Worm (Caenorhabditis elegans): ENCODE measurements around the gene egas-1.

ce11 chrV:18670017-18670416 is 29.9 kb downstream of the egas-1 start, which contains the start of gene Y69H2.10:
- TF ChIP-seq ceh-9 (tag; optimal IDR thresholded peaks at IDR 0.05) = no peak
- no peak for TF ChIP-seq ama-1 (optimal IDR thresholded peaks at IDR 0.05)
- no peak for TF ChIP-seq ceh-30 (tag; optimal IDR thresholded peaks at IDR 0.05)
- TF ChIP-seq F13H6.1 (tag; optimal IDR thresholded peaks at IDR 0.05) = no peak
- TF ChIP-seq elt-2 (tag; optimal IDR thresholded peaks at IDR 0.05) = no peak
- no peak for TF ChIP-seq npax-4 (tag; optimal IDR thresholded peaks at IDR 0.05)
- TF ChIP-seq elt-4 (tag; optimal IDR thresholded peaks at IDR 0.05) = no peak
- no peak for TF ChIP-seq ceh-19 (GFP tag; optimal IDR thresholded peaks at IDR 0.05)
- no peak for TF ChIP-seq pqm-1 (tag; optimal IDR thresholded peaks at IDR 0.05)
- TF ChIP-seq odd-2 (tag; optimal IDR thresholded peaks at IDR 0.05) = no peak
- no peak for TF ChIP-seq dve-1 (tag; optimal IDR thresholded peaks at IDR 0.05)
